Fruit fly (Drosophila melanogaster): Measurements from ENCODE around the gene CG14427.

DNA sequence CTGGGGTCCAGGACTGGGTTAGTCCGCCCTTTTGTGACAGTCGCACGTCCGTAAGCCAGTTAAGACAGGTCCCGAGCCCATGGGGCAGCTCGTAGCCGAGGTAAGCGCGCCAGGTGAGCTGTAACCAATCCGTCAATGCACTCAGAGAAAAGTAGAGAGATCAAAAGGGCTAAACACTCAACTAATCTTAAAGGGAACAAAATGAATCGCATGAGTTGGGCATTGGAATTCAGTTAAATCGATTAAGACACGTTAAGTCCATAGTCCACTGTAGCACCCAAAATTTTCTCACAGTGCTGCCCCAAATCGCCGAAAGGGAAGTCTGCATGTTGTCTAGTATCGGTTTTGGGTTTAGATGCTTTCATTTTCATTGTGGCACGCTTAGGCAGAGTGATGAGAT is 23.2 kb downstream of the CG14427 start:
- TF ChIP-seq gl (tag; optimal IDR thresholded peaks at IDR 0.05), result no peak
- no peak for TF ChIP-seq Pif1A (GFP tag; optimal IDR thresholded peaks at IDR 0.05)
- no peak for TF ChIP-seq CG4496 (GFP tag; IDR thresholded peaks at IDR 0.05)
- no peak for TF ChIP-seq Ets98B (GFP tag; IDR thresholded peaks at IDR 0.05)
- TF ChIP-seq rn (GFP tag; IDR thresholded peaks at IDR 0.05), result no peak
- no peak for TF ChIP-seq CG9948 (tag; optimal IDR thresholded peaks at IDR 0.05)
- no peak for TF ChIP-seq Snoo (tag; optimal IDR thresholded peaks at IDR 0.05)
- TF ChIP-seq CG8159 (tag; optimal IDR thresholded peaks at IDR 0.05), result no peak
- no peak for TF ChIP-seq CG15710 (tag; optimal IDR thresholded peaks at IDR 0.05)
- no peak for TF ChIP-seq CG12605 (GFP tag; IDR thresholded peaks at IDR 0.05)

All from whole organism, pupa.